Fruit fly (Drosophila melanogaster) whole organism, embryonic: ENCODE data around the gene CG4497.
A peak's percentile ranks its signal among the peaks of the same experiment; 100 is the strongest.

Experiments
- Ada2b ChIP-seq: fragments of 200-800 bp; sonication (Bioruptor generic); IDR thresholded peaks from 2 replicates; pipeline ENCODE4 v1.3.6; 2022; ENCODE audit warnings: missing biosample characterization, missing genetic modification characterization
- Blimp-1 ChIP-seq: fragments of 200-800 bp; sonication (Bioruptor generic); optimal IDR thresholded peaks from 3 replicates; lab custom pipeline; 2018; ENCODE audit warnings: missing biosample characterization, missing genetic modification characterization, mild to moderate bottlenecking, moderate library complexity, missing genetic modification reagents
- CG10267 ChIP-seq: fragments of 200-800 bp; sonication (Bioruptor generic); optimal IDR thresholded peaks from 2 replicates; lab custom pipeline; 2018; ENCODE audit warnings: missing biosample characterization, mild to moderate bottlenecking, missing genetic modification characterization, moderate library complexity
- CG11456 ChIP-seq: fragments of 200-800 bp; sonication (Bioruptor generic); IDR thresholded peaks from 3 replicates; pipeline ENCODE4 v1.3.6; 2022; ENCODE audit warnings: missing biosample characterization, missing genetic modification characterization
- CG11560 ChIP-seq: fragments of 200-800 bp; sonication (Bioruptor generic); IDR thresholded peaks from 3 replicates; pipeline ENCODE4 v1.3.6; 2022; ENCODE audit warnings: missing biosample characterization, missing genetic modification characterization
- CG12104 ChIP-seq: fragments of 200-800 bp; sonication (Bioruptor generic); optimal IDR thresholded peaks from 3 replicates; lab custom pipeline; 2016; ENCODE audit warnings: missing biosample characterization, missing genetic modification characterization
- CG12769 ChIP-seq: fragments of 200-800 bp; sonication (Bioruptor generic); optimal IDR thresholded peaks from 2 replicates; lab custom pipeline; 2019; ENCODE audit warnings: missing biosample characterization, mild to moderate bottlenecking, missing genetic modification characterization, moderate library complexity
- CG14014 ChIP-seq: fragments of 200-800 bp; sonication (Bioruptor generic); IDR thresholded peaks from 2 replicates; pipeline ENCODE4 v1.3.6; 2022; ENCODE audit warnings: missing biosample characterization, missing genetic modification characterization
- CG17361 ChIP-seq: fragments of 200-800 bp; sonication (Bioruptor generic); IDR thresholded peaks from 3 replicates; pipeline ENCODE4 v1.3.6; 2022; ENCODE audit warnings: missing biosample characterization, missing genetic modification characterization
- CG2202 ChIP-seq: fragments of 200-800 bp; sonication (Bioruptor generic); optimal IDR thresholded peaks from 2 replicates; lab custom pipeline; 2018; ENCODE audit warnings: missing biosample characterization, mild to moderate bottlenecking, missing genetic modification characterization
- CG2712 ChIP-seq: fragments of 200-800 bp; optimal IDR thresholded peaks from 3 replicates; lab custom pipeline; 2019; ENCODE audit warnings: missing biosample characterization, mild to moderate bottlenecking, missing genetic modification characterization, moderate library complexity
- CG3847 ChIP-seq: fragments of 200-800 bp; sonication (Bioruptor generic); IDR thresholded peaks from 2 replicates; pipeline ENCODE4 v1.3.6; 2022; ENCODE audit warnings: missing biosample characterization, missing genetic modification characterization
- CG5180 ChIP-seq: fragments of 200-800 bp; sonication (Bioruptor generic); optimal IDR thresholded peaks from 3 replicates; lab custom pipeline; 2017; ENCODE audit warnings: missing biosample characterization, missing genetic modification characterization, mild to moderate bottlenecking, moderate library complexity, missing genetic modification reagents
- CG5953 ChIP-seq: fragments of 200-800 bp; sonication (Bioruptor generic); IDR thresholded peaks from 2 replicates; pipeline ENCODE4 v1.3.6; 2022; ENCODE audit warnings: missing biosample characterization, missing genetic modification characterization
- CG6689 ChIP-seq: fragments of 200-800 bp; sonication (Bioruptor generic); IDR thresholded peaks from 2 replicates; pipeline ENCODE4 v1.3.6; 2022; ENCODE audit warnings: missing biosample characterization, missing genetic modification characterization
- CG7745 ChIP-seq: fragments of 200-800 bp; sonication (Bioruptor generic); optimal IDR thresholded peaks from 2 replicates; lab custom pipeline; 2018; ENCODE audit warnings: missing biosample characterization, mild to moderate bottlenecking, missing genetic modification characterization, moderate library complexity
- CG7786 ChIP-seq: fragments of 200-800 bp; sonication (Bioruptor generic); optimal IDR thresholded peaks from 2 replicates; lab custom pipeline; 2016; ENCODE audit warnings: missing biosample characterization, missing genetic modification characterization
- CG9215 ChIP-seq: fragments of 200-800 bp; sonication (Bioruptor generic); IDR thresholded peaks from 2 replicates; pipeline ENCODE4 v1.3.6; 2022; ENCODE audit warnings: missing biosample characterization, missing genetic modification characterization
- CG9437 ChIP-seq: fragments of 200-800 bp; sonication (Bioruptor generic); optimal IDR thresholded peaks from 2 replicates; lab custom pipeline; 2018; ENCODE audit warnings: missing biosample characterization, mild to moderate bottlenecking, missing genetic modification characterization
- CG9609 ChIP-seq: fragments of 200-800 bp; sonication (Bioruptor generic); optimal IDR thresholded peaks from 3 replicates; lab custom pipeline; 2016; ENCODE audit warnings: missing biosample characterization, missing genetic modification characterization
- CG9797 ChIP-seq: fragments of 200-800 bp; sonication (Bioruptor generic); optimal IDR thresholded peaks from 3 replicates; lab custom pipeline; 2018; ENCODE audit warnings: missing biosample characterization, mild to moderate bottlenecking, missing genetic modification characterization
- Camta ChIP-seq: fragments of 200-800 bp; sonication (Bioruptor generic); optimal IDR thresholded peaks from 2 replicates; lab custom pipeline; 2016; ENCODE audit warnings: missing biosample characterization, missing genetic modification characterization
- D ChIP-seq, 2 experiments: fragments of 200-800 bp in 1 of 2; fragments of >200 bp in 1 of 2; sonication (Bioruptor generic) in 1 of 2; optimal IDR thresholded peaks; 2 replicates in 1 of 2; 3 replicates in 1 of 2; lab custom pipeline; 2017; ENCODE audit warnings: mild to moderate bottlenecking in 1 of 2, missing biosample characterization in 1 of 2, missing genetic modification characterization in 1 of 2, missing genetic modification reagents in 1 of 2
- Doc3 ChIP-seq: fragments of 200-800 bp; sonication (Bioruptor generic); IDR thresholded peaks from 3 replicates; pipeline ENCODE4 v1.3.6; 2022; ENCODE audit warnings: missing biosample characterization, missing genetic modification characterization; ENCODE audit not compliant: partially characterized antibody
- E2f1 ChIP-seq: fragments of 200-800 bp; sonication (Bioruptor generic); IDR thresholded peaks from 2 replicates; pipeline ENCODE4 v1.3.6; 2022; ENCODE audit warnings: missing biosample characterization, missing genetic modification characterization
- MESR4 ChIP-seq: fragments of 200-800 bp; sonication (Bioruptor generic); optimal IDR thresholded peaks from 2 replicates; lab custom pipeline; 2018; ENCODE audit warnings: missing biosample characterization, mild to moderate bottlenecking, missing genetic modification characterization, moderate library complexity
- NC2α ChIP-seq: fragments of 200-800 bp; sonication (Bioruptor generic); optimal IDR thresholded peaks from 2 replicates; lab custom pipeline; 2016; ENCODE audit warnings: missing biosample characterization, missing genetic modification characterization
- NfI ChIP-seq: fragments of 200-800 bp; sonication (Bioruptor generic); optimal IDR thresholded peaks from 3 replicates; lab custom pipeline; 2018; ENCODE audit warnings: missing biosample characterization, mild to moderate bottlenecking, missing genetic modification characterization, moderate library complexity
- Oli ChIP-seq: fragments of 200-800 bp; sonication (Bioruptor generic); optimal IDR thresholded peaks from 2 replicates; lab custom pipeline; 2018; ENCODE audit warnings: missing biosample characterization, mild to moderate bottlenecking, missing genetic modification characterization, moderate library complexity
- Opbp ChIP-seq: fragments of 200-800 bp; sonication (Bioruptor generic); IDR thresholded peaks from 3 replicates; pipeline ENCODE4 v1.3.6; 2022; ENCODE audit warnings: missing biosample characterization, missing genetic modification characterization; ENCODE audit not compliant: partially characterized antibody
- Pdp1 ChIP-seq, 2 experiments: fragments of 200-800 bp; sonication (Bioruptor generic); optimal IDR thresholded peaks; 3 replicates each; lab custom pipeline; 2016; ENCODE audit warnings: missing biosample characterization in 2 of 2, missing genetic modification characterization in 2 of 2, mild to moderate bottlenecking in 1 of 2, moderate library complexity in 1 of 2
- Sox100B ChIP-seq: fragments of 200-800 bp; sonication (Bioruptor generic); optimal IDR thresholded peaks from 3 replicates; lab custom pipeline; 2018; ENCODE audit warnings: missing biosample characterization, mild to moderate bottlenecking, missing genetic modification characterization
- abd-A ChIP-seq: fragments of 200-800 bp; sonication (Bioruptor generic); optimal IDR thresholded peaks from 3 replicates; lab custom pipeline; 2019; ENCODE audit warnings: missing biosample characterization, mild to moderate bottlenecking, missing genetic modification characterization, moderate library complexity
- ash1 ChIP-seq: fragments of 200-800 bp; sonication (Bioruptor generic); optimal IDR thresholded peaks from 2 replicates; lab custom pipeline; 2018; ENCODE audit warnings: missing biosample characterization, mild to moderate bottlenecking, missing genetic modification characterization
- az2 ChIP-seq: fragments of 200-800 bp; sonication (Bioruptor generic); optimal IDR thresholded peaks from 3 replicates; lab custom pipeline; 2016; ENCODE audit warnings: missing biosample characterization, missing genetic modification characterization
- dimm ChIP-seq: fragments of 200-800 bp; sonication (Bioruptor generic); IDR thresholded peaks from 2 replicates; pipeline ENCODE4 v1.3.6; 2022; ENCODE audit warnings: missing biosample characterization, missing genetic modification characterization
- exex ChIP-seq: fragments of 200-800 bp; sonication (Bioruptor generic); optimal IDR thresholded peaks from 4 replicates; lab custom pipeline; 2018; ENCODE audit warnings: missing biosample characterization, mild to moderate bottlenecking, missing genetic modification characterization, moderate library complexity
- eyg ChIP-seq: fragments of 200-800 bp; sonication (Bioruptor generic); optimal IDR thresholded peaks from 3 replicates; lab custom pipeline; 2016; ENCODE audit warnings: missing biosample characterization, missing genetic modification characterization
- ham ChIP-seq: fragments of 200-800 bp; sonication (Bioruptor generic); IDR thresholded peaks from 2 replicates; pipeline ENCODE4 v1.3.6; 2022; ENCODE audit warnings: missing biosample characterization, missing genetic modification characterization
- insv ChIP-seq, 2 experiments: fragments of 200-800 bp; sonication (Bioruptor generic); optimal IDR thresholded peaks; 3 replicates each; lab custom pipeline; 2016 to 2018; ENCODE audit warnings: missing biosample characterization in 2 of 2, missing genetic modification characterization in 2 of 2
- ken ChIP-seq: fragments of 200-800 bp; sonication (Bioruptor generic); IDR thresholded peaks from 3 replicates; pipeline ENCODE4 v1.3.6; 2022; ENCODE audit warnings: missing biosample characterization, missing genetic modification characterization
- lilli ChIP-seq: fragments of 200-800 bp; sonication (Bioruptor generic); optimal IDR thresholded peaks from 3 replicates; lab custom pipeline; 2016; ENCODE audit warnings: missing biosample characterization, missing genetic modification characterization
- nerfin-1 ChIP-seq: fragments of 200-800 bp; sonication (Bioruptor generic); optimal IDR thresholded peaks from 3 replicates; lab custom pipeline; 2019; ENCODE audit warnings: missing biosample characterization, mild to moderate bottlenecking, missing genetic modification characterization, moderate library complexity
- org-1 ChIP-seq: fragments of 200-800 bp; sonication (Bioruptor generic); optimal IDR thresholded peaks from 2 replicates; lab custom pipeline; 2017; ENCODE audit warnings: missing biosample characterization, missing genetic modification characterization
- phol ChIP-seq: fragments of 200-800 bp; sonication (Bioruptor generic); optimal IDR thresholded peaks from 3 replicates; lab custom pipeline; 2018; ENCODE audit warnings: missing biosample characterization, mild to moderate bottlenecking, missing genetic modification characterization, moderate library complexity
- ranshi ChIP-seq: fragments of 200-800 bp; sonication (Bioruptor generic); IDR thresholded peaks from 2 replicates; pipeline ENCODE4 v1.3.6; 2022; ENCODE audit warnings: missing biosample characterization, missing genetic modification characterization
- seq ChIP-seq: fragments of 200-800 bp; sonication (Bioruptor generic); IDR thresholded peaks from 2 replicates; pipeline ENCODE4 v1.3.6; 2022; ENCODE audit warnings: missing biosample characterization, missing genetic modification characterization
- wdn ChIP-seq: fragments of 200-800 bp; sonication (Bioruptor generic); IDR thresholded peaks from 2 replicates; pipeline ENCODE4 v1.3.6; 2022; ENCODE audit warnings: missing biosample characterization, missing genetic modification characterization
- wek ChIP-seq: fragments of 200-800 bp; sonication (Bioruptor generic); optimal IDR thresholded peaks from 3 replicates; lab custom pipeline; 2018; ENCODE audit warnings: missing biosample characterization, mild to moderate bottlenecking, missing genetic modification characterization, moderate library complexity
- wor ChIP-seq: fragments of 200-800 bp; sonication (Bioruptor generic); IDR thresholded peaks from 2 replicates; pipeline ENCODE4 v1.3.6; 2022; ENCODE audit warnings: missing biosample characterization, missing genetic modification characterization

CG4497 gene

dm6 chr2L:7148086-7148485, 46.3 kb downstream of the CG4497 start (continued):
- 0 out of 2 replicates have a peak, but pooled peaks have one; percentile 5 for TF ChIP-seq wdn (GFP tag; lab: Robert Waterston, UW)
- peak; percentile 29 for TF ChIP-seq CG12104 (GFP tag; lab: Kevin White, UChicago)
- peak; percentile 81 for TF ChIP-seq seq
- TF ChIP-seq NC2α (GFP tag; lab: Kevin White, UChicago), result peak; percentile 57
- TF ChIP-seq ham (GFP tag; lab: Robert Waterston, UW), result no peak
- TF ChIP-seq CG12769 (tag; lab: Kevin White, UChicago), result peak; percentile 55
- peak; percentile 78 for TF ChIP-seq Blimp-1 (GFP tag; lab: Kevin White, UChicago)
- peak; percentile 74 for TF ChIP-seq Ada2b (GFP tag; lab: Robert Waterston, UW)
- no peak for TF ChIP-seq CG11560 (tag; lab: Robert Waterston, UW)
- peak; percentile 87 for TF ChIP-seq CG2712 (tag; lab: Kevin White, UChicago)
- TF ChIP-seq Oli (tag; lab: Kevin White, UChicago), result peak; percentile 91
- peak; percentile 58; the same call in 1 of the 2 replicates for TF ChIP-seq CG5953 (GFP tag; lab: Robert Waterston, UW)
- TF ChIP-seq D (optimal IDR thresholded peaks at IDR 0.05; lab: Kevin White, UChicago), result no peak
- peak; percentile 76 for TF ChIP-seq D (GFP tag; optimal IDR thresholded peaks at IDR 0.05; lab: Kevin White, UChicago)
- TF ChIP-seq CG11456, result no peak
- peak; percentile 57 to 73 for TF ChIP-seq Pdp1 (GFP tag; optimal IDR thresholded peaks at IDR 0.05; lab: Kevin White, UChicago)
- no peak for TF ChIP-seq insv (GFP tag; optimal IDR thresholded peaks at IDR 0.05; lab: Kevin White, UChicago)
- TF ChIP-seq CG10267 (tag; lab: Kevin White, UChicago), result peak; percentile 66
- no peak for TF ChIP-seq exex
- TF ChIP-seq org-1 (GFP tag; lab: Kevin White, UChicago), result peak; percentile 78
- no peak for TF ChIP-seq CG7745 (tag; lab: Kevin White, UChicago)
- no peak for TF ChIP-seq CG3847 (GFP tag; lab: Robert Waterston, UW)
- TF ChIP-seq abd-A (tag; lab: Kevin White, UChicago), result no peak
- peak; percentile 70 for TF ChIP-seq CG6689
- TF ChIP-seq CG9797 (GFP tag; lab: Kevin White, UChicago), result no peak
- peak; percentile 76 for TF ChIP-seq Camta (GFP tag; lab: Kevin White, UChicago)
- peak; percentile 66 for TF ChIP-seq az2 (GFP tag; lab: Kevin White, UChicago)
- peak; percentile 62 for TF ChIP-seq NfI (GFP tag; lab: Kevin White, UChicago)
- TF ChIP-seq dimm (GFP tag; lab: Robert Waterston, UW), result no peak
- TF ChIP-seq CG9437 (GFP tag; lab: Kevin White, UChicago), result peak; percentile 78
- TF ChIP-seq Opbp (GFP tag; lab: Robert Waterston, UW), result no peak
- peak; percentile 53 for TF ChIP-seq wek (GFP tag; lab: Kevin White, UChicago)
- peak; percentile 86 for TF ChIP-seq phol (tag; lab: Kevin White, UChicago)
- peak; percentile 63 for TF ChIP-seq E2f1 (GFP tag; lab: Robert Waterston, UW)
- TF ChIP-seq CG9609 (GFP tag; lab: Kevin White, UChicago), result peak; percentile 58
- peak; percentile 49 for TF ChIP-seq CG7786 (GFP tag; lab: Kevin White, UChicago)
- peak; percentile 49 for TF ChIP-seq CG5180
- TF ChIP-seq CG9215 (GFP tag; lab: Robert Waterston, UW), result no peak
- no peak for TF ChIP-seq Doc3
- peak; percentile 65 for TF ChIP-seq nerfin-1
- peak; percentile 85 for TF ChIP-seq CG17361 (GFP tag; lab: Robert Waterston, UW)
- TF ChIP-seq ken (GFP tag; lab: Robert Waterston, UW), result peak; percentile 53; the same call in 1 of the 3 replicates
- peak; percentile 3 for TF ChIP-seq lilli (GFP tag; lab: Kevin White, UChicago)
- TF ChIP-seq eyg (GFP tag; lab: Kevin White, UChicago), result no peak
- peak; percentile 58 for TF ChIP-seq CG2202 (tag; lab: Kevin White, UChicago)
- peak; percentile 62 for TF ChIP-seq wor (GFP tag; lab: Robert Waterston, UW)
- 0 out of 2 replicates have a peak, but pooled peaks have one; percentile 55 for TF ChIP-seq CG14014
- TF ChIP-seq ash1 (GFP tag; lab: Kevin White, UChicago), result no peak
- TF ChIP-seq MESR4 (GFP tag; lab: Kevin White, UChicago), result no peak
- TF ChIP-seq Sox100B, result peak; percentile 84
- peak; percentile 65 for TF ChIP-seq ranshi (GFP tag; lab: Robert Waterston, UW)
